Worm (Caenorhabditis elegans): ENCODE results near the gene ZC487.1.

DNA sequence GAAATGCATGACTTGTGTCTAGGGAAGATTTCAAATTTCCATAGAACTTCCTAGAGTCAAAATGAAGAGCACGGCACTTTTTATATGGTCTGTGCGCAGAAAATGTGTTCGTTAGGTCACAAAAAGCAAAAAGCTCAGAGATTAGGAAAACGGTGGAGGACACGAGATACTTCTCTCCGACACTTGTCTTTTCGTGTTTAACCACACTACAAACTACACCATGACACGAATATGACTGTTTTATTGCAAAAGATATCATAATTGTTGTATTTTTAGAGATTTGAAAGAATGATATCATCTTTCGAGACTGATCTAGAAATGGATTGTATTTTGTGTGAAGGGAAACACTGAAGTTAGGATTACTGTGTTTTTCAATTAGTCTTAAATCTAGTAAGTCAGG lies 28.3 kb upstream of the ZC487.1 start:
- TF ChIP-seq cog-1 (tag; optimal IDR thresholded peaks at IDR 0.05) (no peak), med-1 (GFP tag; optimal IDR thresholded peaks at IDR 0.05; ENCODE audit: insufficient read depth) (no peak)
